Fruit fly (Drosophila melanogaster) whole organism, embryonic: ENCODE results near the gene CG15461.

Source experiments
- Bgb ChIP-seq: fragments of 200-800 bp; sonication (Bioruptor generic); IDR thresholded peaks from 2 replicates; pipeline ENCODE4 v1.3.6; 2022; ENCODE audit warnings: missing biosample characterization, missing genetic modification characterization; ENCODE audit not compliant: partially characterized antibody
- CG10654 ChIP-seq: fragments of 200-800 bp; sonication (Bioruptor generic); optimal IDR thresholded peaks from 2 replicates; lab custom pipeline; 2016; ENCODE audit warnings: missing biosample characterization, missing genetic modification characterization
- CG12219 ChIP-seq: fragments of 200-800 bp; sonication (Bioruptor generic); optimal IDR thresholded peaks from 3 replicates; lab custom pipeline; 2018; ENCODE audit warnings: missing biosample characterization, mild to moderate bottlenecking, missing genetic modification characterization
- CG1233 ChIP-seq: fragments of 200-800 bp; sonication (Bioruptor generic); optimal IDR thresholded peaks from 4 replicates; lab custom pipeline; 2018; ENCODE audit warnings: missing biosample characterization, mild to moderate bottlenecking, missing genetic modification characterization
- CG15601 ChIP-seq: fragments of 200-800 bp; sonication (Bioruptor generic); optimal IDR thresholded peaks from 3 replicates; lab custom pipeline; 2019; ENCODE audit warnings: missing biosample characterization, mild to moderate bottlenecking, missing genetic modification characterization, moderate library complexity
- CG3838 ChIP-seq: fragments of 200-800 bp; sonication (Bioruptor generic); optimal IDR thresholded peaks from 3 replicates; lab custom pipeline; 2016; ENCODE audit warnings: missing biosample characterization, missing genetic modification characterization
- CG5245 ChIP-seq: fragments of 200-800 bp; sonication (Bioruptor generic); optimal IDR thresholded peaks from 3 replicates; lab custom pipeline; 2016; ENCODE audit warnings: missing biosample characterization, missing genetic modification characterization
- Doc2 ChIP-seq: fragments of 200-800 bp; sonication (Bioruptor generic); IDR thresholded peaks from 2 replicates; pipeline ENCODE4 v1.3.6; 2022; ENCODE audit warnings: missing biosample characterization, missing genetic modification characterization
- sd ChIP-seq: fragments of 200-800 bp; sonication (Bioruptor generic); optimal IDR thresholded peaks from 3 replicates; lab custom pipeline; 2018; ENCODE audit warnings: missing biosample characterization, mild to moderate bottlenecking, missing genetic modification characterization, moderate library complexity
- ttk ChIP-seq: fragments of 200-800 bp; sonication (Bioruptor generic); IDR thresholded peaks from 2 replicates; pipeline ENCODE4 v2.1.2; 2022; ENCODE audit warnings: missing biosample characterization, missing genetic modification characterization

DNA sequence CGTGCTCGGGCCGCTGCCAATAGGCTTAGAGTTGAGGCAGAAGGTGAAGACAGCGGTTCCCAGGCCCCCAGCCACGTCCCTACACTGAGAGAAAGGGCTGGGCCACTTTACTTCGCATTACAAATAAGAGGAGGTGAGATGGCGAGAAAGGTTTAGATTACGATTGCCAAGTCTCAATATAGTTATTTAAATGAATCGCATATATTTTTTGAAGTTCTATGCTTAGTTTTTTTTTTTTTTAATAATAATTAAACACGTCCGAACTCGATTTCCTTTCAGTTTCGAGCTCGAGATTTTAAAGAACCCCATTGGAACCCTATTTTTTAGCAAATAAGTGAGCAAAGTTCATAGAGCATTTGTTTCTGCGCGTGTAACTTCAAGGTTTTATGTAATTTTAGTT, 21.8 kb downstream of the CG15461 start:
- TF ChIP-seq sd (tag; lab: Kevin White, UChicago) (no peak), CG15601 (no peak), Doc2 (GFP tag; lab: Robert Waterston, UW) (no peak), CG12219 (GFP tag; lab: Kevin White, UChicago) (no peak), Bgb (GFP tag; lab: Robert Waterston, UW) (no peak), CG5245 (GFP tag; lab: Kevin White, UChicago) (peak; percentile 14), CG1233 (GFP tag; lab: Kevin White, UChicago) (peak; percentile 6), ttk (GFP tag; lab: Robert Waterston, UW) (0 out of 2 replicates have a peak, but pooled peaks have one; percentile 34), CG10654 (GFP tag; lab: Kevin White, UChicago) (no peak), CG3838 (GFP tag; lab: Kevin White, UChicago) (no peak)
